Fruit fly (Drosophila melanogaster): ENCODE measurements around the gene CycG.

- TF ChIP-seq insv (optimal IDR thresholded peaks at IDR 0.05) (no peak), h (optimal IDR thresholded peaks at IDR 0.05) (no peak), Myc (optimal IDR thresholded peaks at IDR 0.05) (no peak)
Observed at dm6 chr3R:31612564-31612963, at the start of gene CycG.

All from Kc167 (cell line).